Worm (Caenorhabditis elegans): ENCODE results near the gene pept-1.

pept-1 gene

ce11 chrX:6507734-6508133 lies 51.1 kb downstream of the pept-1 start:
- TF ChIP-seq ztf-29 (GFP tag; IDR thresholded peaks at IDR 0.05) (no peak), flt-1 (GFP tag; IDR thresholded peaks at IDR 0.05) (no peak), T22C8.4 (GFP tag; IDR thresholded peaks at IDR 0.05) (no peak), med-1 (GFP tag; optimal IDR thresholded peaks at IDR 0.05; ENCODE audit: insufficient read depth) (no peak), ztf-23 (GFP tag; IDR thresholded peaks at IDR 0.05) (no peak), klf-2 (GFP tag; conservative IDR thresholded peaks at IDR 0.05) (no peak), ref-1 (GFP tag; conservative IDR thresholded peaks at IDR 0.05) (no peak), cog-1 (tag; optimal IDR thresholded peaks at IDR 0.05) (no peak), tab-1 (GFP tag; IDR thresholded peaks at IDR 0.05) (no peak)

- TF ChIP-seq ztf-29 (GFP tag; IDR thresholded peaks at IDR 0.05) = no peak
- TF ChIP-seq flt-1 (GFP tag; IDR thresholded peaks at IDR 0.05) = no peak
- no peak for TF ChIP-seq ztf-23 (GFP tag; IDR thresholded peaks at IDR 0.05)
- no peak for TF ChIP-seq cog-1 (tag; optimal IDR thresholded peaks at IDR 0.05)
- no peak for TF ChIP-seq med-1 (GFP tag; optimal IDR thresholded peaks at IDR 0.05; ENCODE audit: insufficient read depth)
- no peak for TF ChIP-seq T22C8.4 (GFP tag; IDR thresholded peaks at IDR 0.05)
- no peak for TF ChIP-seq klf-2 (GFP tag; conservative IDR thresholded peaks at IDR 0.05)
- TF ChIP-seq tab-1 (GFP tag; IDR thresholded peaks at IDR 0.05) = no peak
- no peak for TF ChIP-seq ref-1 (GFP tag; conservative IDR thresholded peaks at IDR 0.05)
Observed at ce11 chrX:6509813-6510212, 53.1 kb downstream of the pept-1 start.

- TF ChIP-seq klf-2 (GFP tag; conservative IDR thresholded peaks at IDR 0.05) (no peak), med-1 (GFP tag; optimal IDR thresholded peaks at IDR 0.05; ENCODE audit: insufficient read depth) (no peak), flt-1 (GFP tag; IDR thresholded peaks at IDR 0.05) (no peak), ztf-29 (GFP tag; IDR thresholded peaks at IDR 0.05) (no peak), cog-1 (tag; optimal IDR thresholded peaks at IDR 0.05) (no peak), ztf-23 (GFP tag; IDR thresholded peaks at IDR 0.05) (no peak), tab-1 (GFP tag; IDR thresholded peaks at IDR 0.05) (no peak), T22C8.4 (GFP tag; IDR thresholded peaks at IDR 0.05) (no peak), ref-1 (GFP tag; conservative IDR thresholded peaks at IDR 0.05) (no peak)
Observed at ce11 chrX:6510627-6511026, 54.0 kb downstream of the pept-1 start, which contains the start of gene ttr-36. ttr-36 (plus strand) TSS chrX:6510927.

Data from whole organism, midembryonic.